Worm (Caenorhabditis elegans): Measurements from ENCODE around the gene C23F12.9.

Gene C23F12.9

ce11 chrX:9393750-9394149, at the start of gene C23F12.9:
Gene C23F12.9 (plus strand): TSS chrX:9394050.
- no peak for TF ChIP-seq syd-9 (tag; optimal IDR thresholded peaks at IDR 0.05)
- no peak for TF ChIP-seq ets-4 (tag; optimal IDR thresholded peaks at IDR 0.05)
- TF ChIP-seq pqm-1 (tag; optimal IDR thresholded peaks at IDR 0.05): no peak
- TF ChIP-seq sox-4 (tag; optimal IDR thresholded peaks at IDR 0.05): no peak
- TF ChIP-seq Y22D7AL.16 (tag; optimal IDR thresholded peaks at IDR 0.05): no peak
- TF ChIP-seq nhr-232 (tag; optimal IDR thresholded peaks at IDR 0.05): no peak
- TF ChIP-seq dmd-4 (tag; optimal IDR thresholded peaks at IDR 0.05; ENCODE audit: borderline replicate concordance): no peak
- TF ChIP-seq pha-2 (tag; optimal IDR thresholded peaks at IDR 0.05): no peak
- no peak for TF ChIP-seq che-1 (tag; optimal IDR thresholded peaks at IDR 0.05)
- TF ChIP-seq ama-1 (optimal IDR thresholded peaks at IDR 0.05): no peak
- TF ChIP-seq odd-2 (tag; optimal IDR thresholded peaks at IDR 0.05): no peak
- no peak for TF ChIP-seq pag-3 (tag; optimal IDR thresholded peaks at IDR 0.05; ENCODE audit: borderline replicate concordance)
- no peak for TF ChIP-seq nfya-1 (tag; optimal IDR thresholded peaks at IDR 0.05)
- TF ChIP-seq K09A11.1 (tag; optimal IDR thresholded peaks at IDR 0.05; ENCODE audit: insufficient read depth): no peak
- no peak for TF ChIP-seq pha-4 (tag; optimal IDR thresholded peaks at IDR 0.05)
- no peak for TF ChIP-seq ahr-1 (tag; optimal IDR thresholded peaks at IDR 0.05)
- no peak for TF ChIP-seq rnt-1 (tag; optimal IDR thresholded peaks at IDR 0.05)
- no peak for TF ChIP-seq ceh-6 (GFP tag; optimal IDR thresholded peaks at IDR 0.05)
- TF ChIP-seq lim-6 (tag; optimal IDR thresholded peaks at IDR 0.05): no peak

ce11 chrX:9347380-9347979, 46.4 kb upstream of the C23F12.9 start, which contains the start of gene oga-1:
Gene oga-1 (minus strand): TSS chrX:9347430.
- peak; percentile 73 for TF ChIP-seq ets-4 (tag; optimal IDR thresholded peaks at IDR 0.05)
- TF ChIP-seq lim-6 (tag; optimal IDR thresholded peaks at IDR 0.05): peak; percentile 8
- TF ChIP-seq ceh-34 (tag; optimal IDR thresholded peaks at IDR 0.05): peak; percentile 31
- peak; percentile 63 for TF ChIP-seq ceh-2 (tag; optimal IDR thresholded peaks at IDR 0.05)
- TF ChIP-seq ahr-1 (tag; optimal IDR thresholded peaks at IDR 0.05): no peak
- no peak for TF ChIP-seq pha-2 (tag; optimal IDR thresholded peaks at IDR 0.05)
- TF ChIP-seq ceh-45 (GFP tag; IDR thresholded peaks at IDR 0.05): no peak
- no peak for TF ChIP-seq ceh-48 (tag; optimal IDR thresholded peaks at IDR 0.05)
- TF ChIP-seq hlh-30 (tag; optimal IDR thresholded peaks at IDR 0.05; ENCODE audit: insufficient read depth): peak; percentile 97
- TF ChIP-seq nhr-232 (tag; optimal IDR thresholded peaks at IDR 0.05): no peak
- TF ChIP-seq syd-9 (tag; optimal IDR thresholded peaks at IDR 0.05): no peak
- no peak for TF ChIP-seq che-1 (tag; optimal IDR thresholded peaks at IDR 0.05)
- TF ChIP-seq odd-2 (tag; optimal IDR thresholded peaks at IDR 0.05): no peak
- TF ChIP-seq nfya-1 (tag; optimal IDR thresholded peaks at IDR 0.05): peak; percentile 10
- TF ChIP-seq F13H6.1 (tag; optimal IDR thresholded peaks at IDR 0.05): no peak
- TF ChIP-seq tbx-2 (tag; optimal IDR thresholded peaks at IDR 0.05): peak; percentile 74
- TF ChIP-seq ceh-6 (GFP tag; optimal IDR thresholded peaks at IDR 0.05): no peak
- no peak for TF ChIP-seq ref-2 (tag; optimal IDR thresholded peaks at IDR 0.05)
- peak; percentile 64 for TF ChIP-seq C08G9.2 (tag; optimal IDR thresholded peaks at IDR 0.05)
- TF ChIP-seq pros-1 (tag; optimal IDR thresholded peaks at IDR 0.05): no peak
- TF ChIP-seq zip-5 (tag; optimal IDR thresholded peaks at IDR 0.05): no peak
- TF ChIP-seq ceh-31 (tag; optimal IDR thresholded peaks at IDR 0.05): peak; percentile 73
- TF ChIP-seq madf-2 (tag; optimal IDR thresholded peaks at IDR 0.05): no peak

- TF ChIP-seq ttx-3 (tag; optimal IDR thresholded peaks at IDR 0.05) (no peak), ceh-22 (tag; optimal IDR thresholded peaks at IDR 0.05) (no peak), ceh-30 (tag; optimal IDR thresholded peaks at IDR 0.05) (no peak), dmd-4 (tag; optimal IDR thresholded peaks at IDR 0.05; ENCODE audit: borderline replicate concordance) (no peak), nhr-232 (tag; optimal IDR thresholded peaks at IDR 0.05) (no peak), gmeb-2 (tag; optimal IDR thresholded peaks at IDR 0.05) (no peak), pag-3 (tag; optimal IDR thresholded peaks at IDR 0.05; ENCODE audit: borderline replicate concordance) (no peak), ceh-14 (tag; optimal IDR thresholded peaks at IDR 0.05) (no peak), zip-5 (tag; optimal IDR thresholded peaks at IDR 0.05) (no peak), unc-42 (tag; optimal IDR thresholded peaks at IDR 0.05) (no peak), F13H6.1 (tag; optimal IDR thresholded peaks at IDR 0.05) (no peak), dve-1 (tag; optimal IDR thresholded peaks at IDR 0.05) (no peak), pros-1 (tag; optimal IDR thresholded peaks at IDR 0.05) (no peak), ahr-1 (tag; optimal IDR thresholded peaks at IDR 0.05) (no peak), ceh-45 (GFP tag; IDR thresholded peaks at IDR 0.05) (no peak), pqm-1 (tag; optimal IDR thresholded peaks at IDR 0.05) (no peak), ceh-6 (GFP tag; optimal IDR thresholded peaks at IDR 0.05) (no peak), Y22D7AL.16 (tag; optimal IDR thresholded peaks at IDR 0.05) (no peak), che-1 (tag; optimal IDR thresholded peaks at IDR 0.05) (no peak), ceh-24 (tag; optimal IDR thresholded peaks at IDR 0.05) (no peak)
Observed at ce11 chrX:9349844-9350556, 43.9 kb upstream of the C23F12.9 start, which contains the start of gene flp-20. Gene flp-20 (minus strand): TSS chrX:9349894.
